Worm (Caenorhabditis elegans) whole organism, young adult: ENCODE results near the gene T13H5.1.

Source experiments
- F23B12.7 ChIP-seq: sonication (generic microtip); optimal IDR thresholded peaks from 2 replicates; lab custom pipeline; 2017; ENCODE audit warnings: missing genetic modification characterization, mild to moderate bottlenecking, missing compliant biosample characterization, antibody characterized with exemption, moderate library complexity; ENCODE audit not compliant: insufficient read depth
- Y67H2A.10 ChIP-seq: fragments of 200-800 bp; sonication (Bioruptor generic); conservative IDR thresholded peaks from 2 replicates; pipeline ENCODE4 v1.3.6; 2022; ENCODE audit warnings: missing genetic modification reagents, missing genetic modification characterization, missing compliant biosample characterization
- Y79H2A.3 ChIP-seq: fragments of 200-800 bp; sonication (Bioruptor generic); conservative IDR thresholded peaks from 2 replicates; pipeline ENCODE4 v1.3.6; 2022; ENCODE audit warnings: missing genetic modification reagents, missing genetic modification characterization, missing compliant biosample characterization
- ama-1 ChIP-seq, 3 experiments: fragments of 150-350 bp in 1 of 3; sonication (generic microtip) in 2 of 3; optimal IDR thresholded peaks; 2 replicates each; lab custom pipeline; 2014 to 2018; ENCODE audit warnings: missing biosample characterization in 2 of 3, missing genetic modification characterization in 2 of 3, missing genetic modification reagents in 2 of 3
- egl-44 ChIP-seq: fragments of 200-800 bp; sonication (Bioruptor generic); IDR thresholded peaks from 2 replicates; pipeline ENCODE4 v1.3.6; 2022; ENCODE audit warnings: missing genetic modification reagents, missing genetic modification characterization, missing compliant biosample characterization
- ets-4 ChIP-seq: fragments of 200-800 bp; sonication (Bioruptor generic); optimal IDR thresholded peaks from 2 replicates; lab custom pipeline; 2018; ENCODE audit warnings: mild to moderate bottlenecking, missing genetic modification characterization, missing compliant biosample characterization
- madf-3 ChIP-seq: fragments of 200-800 bp; sonication (Bioruptor generic); IDR thresholded peaks from 2 replicates; pipeline ENCODE4 v1.3.6; 2022; ENCODE audit warnings: missing genetic modification reagents, missing genetic modification characterization, missing compliant biosample characterization
- nfya-1 ChIP-seq: sonication (generic microtip); optimal IDR thresholded peaks from 2 replicates; lab custom pipeline; 2017; ENCODE audit warnings: antibody characterized with exemption, missing compliant biosample characterization, missing genetic modification characterization, borderline replicate concordance; ENCODE audit not compliant: insufficient read depth
- nfya-2 ChIP-seq: fragments of 200-800 bp; sonication (Bioruptor generic); IDR thresholded peaks from 2 replicates; pipeline ENCODE4 v1.3.6; 2022; ENCODE audit warnings: missing genetic modification reagents, missing genetic modification characterization, missing compliant biosample characterization
- pha-4 ChIP-seq: fragments of 150-350 bp; sonication (generic microtip); optimal IDR thresholded peaks from 2 replicates; lab custom pipeline; 2014; ENCODE audit warnings: missing biosample characterization, missing genetic modification reagents, missing genetic modification characterization
- rcor-1 ChIP-seq: fragments of 200-800 bp; sonication (Bioruptor generic); IDR thresholded peaks from 2 replicates; pipeline ENCODE4 v1.3.6; 2022; ENCODE audit warnings: missing genetic modification reagents, missing genetic modification characterization, missing compliant biosample characterization
- snpc-3.4 ChIP-seq: sonication (generic microtip); optimal IDR thresholded peaks from 2 replicates; lab custom pipeline; 2017; ENCODE audit warnings: missing genetic modification characterization, mild to moderate bottlenecking, missing compliant biosample characterization, antibody characterized with exemption, moderate library complexity, missing genotype, missing genetic modification reagents
- unc-130 ChIP-seq: sonication (generic microtip); optimal IDR thresholded peaks from 2 replicates; lab custom pipeline; 2016; ENCODE audit warnings: missing genetic modification reagents, missing genetic modification characterization, missing compliant biosample characterization
- unc-62 ChIP-seq: fragments of 150-350 bp; optimal IDR thresholded peaks from 2 replicates; lab custom pipeline; 2014; ENCODE audit warnings: missing biosample characterization, missing genetic modification reagents, missing genetic modification characterization

ce11 chrII:8498173-8498572, 10.7 kb downstream of the T13H5.1 start:
- TF ChIP-seq snpc-3.4 (tag; lab: Kevin White, UChicago) (no peak), unc-130 (GFP tag; lab: Kevin White, UChicago) (no peak), rcor-1 (GFP tag; lab: Robert Waterston, UW) (no peak), madf-3 (GFP tag; lab: Robert Waterston, UW) (no peak), pha-4 (tag; lab: Kevin White, UChicago) (no peak), Y67H2A.10 (GFP tag; lab: Robert Waterston, UW) (no peak), nfya-1 (tag; lab: Kevin White, UChicago) (no peak), egl-44 (GFP tag; lab: Robert Waterston, UW) (no peak), ets-4 (GFP tag; lab: Kevin White, UChicago) (no peak), Y79H2A.3 (no peak), ama-1 (optimal IDR thresholded peaks at IDR 0.05; lab: Kevin White, UChicago) (no peak), ama-1 (GFP tag; optimal IDR thresholded peaks at IDR 0.05; lab: Kevin White, UChicago) (no peak), unc-62 (GFP tag; lab: Kevin White, UChicago) (no peak), F23B12.7 (tag; lab: Kevin White, UChicago) (no peak), nfya-2 (GFP tag; lab: Robert Waterston, UW) (no peak)
